Worm (Caenorhabditis elegans) whole organism, L2 larva: ENCODE measurements around the gene mrps-33.

Source experiments
- C34F6.9 ChIP-seq: fragments of 150-350 bp; optimal IDR thresholded peaks from 2 replicates; lab custom pipeline; 2014; ENCODE audit warnings: missing biosample characterization, missing genetic modification characterization
- F13H6.1 ChIP-seq: sonication (generic microtip); optimal IDR thresholded peaks from 2 replicates; lab custom pipeline; 2016; ENCODE audit warnings: missing genetic modification characterization, missing compliant biosample characterization
- ZK546.5 ChIP-seq: sonication (generic microtip); optimal IDR thresholded peaks from 2 replicates; lab custom pipeline; 2017; ENCODE audit warnings: missing biosample characterization, missing genetic modification characterization
- alr-1 ChIP-seq: fragments of 150-350 bp; optimal IDR thresholded peaks from 2 replicates; lab custom pipeline; 2014; ENCODE audit warnings: missing biosample characterization, missing genetic modification characterization
- aly-2 ChIP-seq: fragments of 150-350 bp; optimal IDR thresholded peaks from 2 replicates; lab custom pipeline; 2014; ENCODE audit warnings: missing biosample characterization, missing genetic modification characterization
- blmp-1 ChIP-seq: sonication (generic microtip); optimal IDR thresholded peaks from 2 replicates; lab custom pipeline; 2017; ENCODE audit warnings: missing genetic modification characterization, mild to moderate bottlenecking, missing compliant biosample characterization, antibody characterized with exemption, moderate library complexity; ENCODE audit not compliant: insufficient read depth
- crh-2 ChIP-seq: sonication (generic microtip); optimal IDR thresholded peaks from 2 replicates; lab custom pipeline; 2017; ENCODE audit warnings: missing biosample characterization, missing genetic modification characterization
- dmd-4 ChIP-seq: sonication (generic microtip); optimal IDR thresholded peaks from 2 replicates; lab custom pipeline; 2017; ENCODE audit warnings: missing biosample characterization, missing genetic modification characterization
- fos-1 ChIP-seq: fragments of 150-350 bp; optimal IDR thresholded peaks from 2 replicates; lab custom pipeline; 2014; ENCODE audit warnings: missing biosample characterization, missing genetic modification characterization
- gmeb-1 ChIP-seq: fragments of 150-350 bp; optimal IDR thresholded peaks from 2 replicates; lab custom pipeline; 2014; ENCODE audit warnings: missing biosample characterization, missing genetic modification characterization
- lin-11 ChIP-seq: fragments of 150-350 bp; sonication (generic microtip); optimal IDR thresholded peaks from 2 replicates; lab custom pipeline; 2014; ENCODE audit warnings: missing biosample characterization, missing genetic modification characterization, inconsistent platforms, mixed read lengths
- lin-13 ChIP-seq: fragments of 150-350 bp; optimal IDR thresholded peaks from 2 replicates; lab custom pipeline; 2014; ENCODE audit warnings: missing biosample characterization, missing genetic modification reagents, missing genetic modification characterization
- lin-39 ChIP-seq: fragments of 150-350 bp; optimal IDR thresholded peaks from 2 replicates; lab custom pipeline; 2014; ENCODE audit warnings: missing biosample characterization, missing genetic modification reagents, missing genetic modification characterization
- lsy-2 ChIP-seq, 2 experiments: fragments of 150-350 bp in 1 of 2; sonication (generic microtip) in 1 of 2; optimal IDR thresholded peaks; 2 replicates each; lab custom pipeline; 2014 to 2017; ENCODE audit warnings: missing biosample characterization in 2 of 2, missing genetic modification characterization in 2 of 2
- mab-5 ChIP-seq: fragments of 150-350 bp; optimal IDR thresholded peaks from 2 replicates; lab custom pipeline; 2014; ENCODE audit warnings: missing biosample characterization, missing genetic modification characterization
- mbf-1 ChIP-seq: sonication (generic microtip); optimal IDR thresholded peaks from 2 replicates; lab custom pipeline; 2017; ENCODE audit warnings: missing biosample characterization, missing genetic modification characterization
- nhr-12 ChIP-seq: fragments of 150-350 bp; optimal IDR thresholded peaks from 2 replicates; lab custom pipeline; 2014; ENCODE audit warnings: missing biosample characterization, missing genetic modification characterization
- nhr-129 ChIP-seq: fragments of 150-350 bp; optimal IDR thresholded peaks from 2 replicates; lab custom pipeline; 2014; ENCODE audit warnings: missing biosample characterization, missing genetic modification characterization
- nhr-21 ChIP-seq: fragments of 150-350 bp; optimal IDR thresholded peaks from 2 replicates; lab custom pipeline; 2014; ENCODE audit warnings: missing biosample characterization, missing genetic modification characterization
- nhr-237 ChIP-seq: fragments of 150-350 bp; optimal IDR thresholded peaks from 2 replicates; lab custom pipeline; 2014; ENCODE audit warnings: missing biosample characterization, missing genetic modification characterization
- nhr-25 ChIP-seq: fragments of 150-350 bp; sonication (generic microtip); optimal IDR thresholded peaks from 3 replicates; lab custom pipeline; 2014; ENCODE audit warnings: missing biosample characterization, missing genetic modification characterization
- nhr-6 ChIP-seq: fragments of 150-350 bp; optimal IDR thresholded peaks from 2 replicates; lab custom pipeline; 2014; ENCODE audit warnings: missing biosample characterization, missing genetic modification characterization
- nhr-77 ChIP-seq: fragments of 150-350 bp; optimal IDR thresholded peaks from 2 replicates; lab custom pipeline; 2014; ENCODE audit warnings: missing biosample characterization, missing genetic modification characterization
- sem-4 ChIP-seq: fragments of 150-350 bp; optimal IDR thresholded peaks from 2 replicates; lab custom pipeline; 2014; ENCODE audit warnings: missing biosample characterization, missing genetic modification reagents, missing genetic modification characterization
- skn-1 ChIP-seq: sonication (generic microtip); optimal IDR thresholded peaks from 2 replicates; lab custom pipeline; 2017; ENCODE audit warnings: missing biosample characterization, missing genetic modification characterization
- sma-3 ChIP-seq: sonication (generic microtip); optimal IDR thresholded peaks from 2 replicates; lab custom pipeline; 2016; ENCODE audit warnings: missing genetic modification reagents, missing genetic modification characterization, missing compliant biosample characterization
- sma-9 ChIP-seq, 2 experiments: fragments of 150-350 bp in 1 of 2; sonication (generic microtip) in 1 of 2; optimal IDR thresholded peaks; 2 replicates each; lab custom pipeline; 2014 to 2016; ENCODE audit warnings: missing genetic modification characterization in 2 of 2, mild to moderate bottlenecking in 1 of 2, missing biosample characterization in 1 of 2, missing compliant biosample characterization in 1 of 2, missing genetic modification reagents in 1 of 2, moderate library complexity in 1 of 2
- snpc-4 ChIP-seq: fragments of 150-350 bp; optimal IDR thresholded peaks from 2 replicates; lab custom pipeline; 2014; ENCODE audit warnings: missing biosample characterization, missing genetic modification characterization
- unc-39 ChIP-seq: fragments of 150-350 bp; optimal IDR thresholded peaks from 2 replicates; lab custom pipeline; 2014; ENCODE audit warnings: missing biosample characterization, missing genetic modification characterization
- unc-55 ChIP-seq: fragments of 150-350 bp; sonication (generic microtip); optimal IDR thresholded peaks from 3 replicates; lab custom pipeline; 2014; ENCODE audit warnings: missing biosample characterization, missing genetic modification reagents, missing genetic modification characterization
- unc-62 ChIP-seq: fragments of 150-350 bp; optimal IDR thresholded peaks from 2 replicates; lab custom pipeline; 2014; ENCODE audit warnings: missing biosample characterization, missing genetic modification reagents, missing genetic modification characterization
- zag-1 ChIP-seq: fragments of 150-350 bp; optimal IDR thresholded peaks from 2 replicates; lab custom pipeline; 2014; ENCODE audit warnings: missing biosample characterization, missing genetic modification characterization
- ztf-1 ChIP-seq: fragments of 200-800 bp; sonication (Bioruptor generic); conservative IDR thresholded peaks from 2 replicates; pipeline ENCODE4 v1.3.6; 2022; ENCODE audit warnings: missing genetic modification characterization, missing compliant biosample characterization
- ztf-4 ChIP-seq: fragments of 150-350 bp; optimal IDR thresholded peaks from 2 replicates; lab custom pipeline; 2014; ENCODE audit warnings: missing biosample characterization, missing genetic modification characterization

The mrps-33 gene

DNA sequence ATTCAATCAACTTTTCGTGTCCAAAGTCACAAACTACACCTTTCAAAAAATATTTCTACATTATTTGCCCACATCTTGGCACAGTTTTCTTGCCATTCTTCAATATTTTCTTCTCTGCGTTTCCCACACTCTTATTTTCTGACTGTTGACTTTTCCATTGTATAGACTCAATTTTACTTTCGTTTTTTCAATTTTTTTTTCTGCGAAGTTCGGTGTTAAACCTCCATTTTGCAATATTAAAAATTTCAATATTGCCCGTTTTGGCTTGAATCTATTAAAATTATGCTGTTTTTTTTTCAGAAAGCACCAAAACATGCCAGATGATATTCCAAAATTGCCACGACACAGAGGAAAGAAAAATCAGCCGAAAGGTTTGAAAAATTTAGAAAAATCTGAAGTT, 24.7 kb upstream of the mrps-33 start, which contains the start of gene cdc-50.B:
cdc-50.B (plus strand) TSS at position 301 of the 400 bp plus-strand sequence.
- TF ChIP-seq unc-62 (GFP tag; lab: Kevin White, UChicago) (no peak), skn-1 (tag; lab: Kevin White, UChicago) (no peak), aly-2 (tag; lab: Kevin White, UChicago) (no peak), nhr-6 (tag; lab: Kevin White, UChicago) (no peak), nhr-25 (tag; lab: Kevin White, UChicago) (no peak), nhr-12 (no peak), unc-39 (tag; lab: Kevin White, UChicago) (no peak), nhr-77 (tag; lab: Kevin White, UChicago) (no peak), lin-13 (no peak), ZK546.5 (tag; lab: Kevin White, UChicago) (no peak), nhr-237 (no peak), lin-11 (tag; lab: Kevin White, UChicago) (no peak), lin-39 (tag; lab: Kevin White, UChicago) (no peak), snpc-4 (tag; lab: Kevin White, UChicago) (no peak), gmeb-1 (no peak), nhr-129 (no peak), nhr-21 (tag; lab: Kevin White, UChicago) (no peak), zag-1 (tag; lab: Kevin White, UChicago) (no peak), ztf-4 (tag; lab: Kevin White, UChicago) (no peak)

DNA sequence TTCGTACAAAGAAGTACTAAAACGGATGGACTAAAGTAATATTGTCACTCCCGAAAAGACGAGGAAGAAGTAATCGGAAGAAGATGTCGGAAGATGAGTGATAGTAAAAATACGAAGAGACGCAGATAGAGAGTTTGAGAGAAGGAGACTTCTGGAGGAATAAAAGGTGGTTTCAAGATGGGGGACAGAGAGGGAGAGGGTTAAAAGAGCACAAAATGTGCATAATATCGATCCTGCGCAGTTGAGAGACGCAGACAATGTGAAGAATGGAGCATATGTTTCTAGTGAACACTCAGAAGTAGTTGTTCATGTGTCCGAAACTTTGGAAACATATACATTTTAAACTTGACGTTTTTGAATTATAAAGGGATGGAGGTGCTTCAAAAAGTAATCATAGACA, 22.6 kb upstream of the mrps-33 start:
- TF ChIP-seq zag-1 (tag; lab: Kevin White, UChicago) (peak; percentile 49), snpc-4 (tag; lab: Kevin White, UChicago) (no peak), unc-55 (GFP tag; lab: Kevin White, UChicago) (peak; percentile 93), sma-3 (GFP tag; lab: Kevin White, UChicago) (no peak), nhr-77 (tag; lab: Kevin White, UChicago) (no peak), aly-2 (tag; lab: Kevin White, UChicago) (no peak), nhr-237 (no peak), nhr-129 (peak; percentile 66), mbf-1 (tag; lab: Kevin White, UChicago) (no peak), ztf-1 (GFP tag; lab: Robert Waterston, UW) (no peak), C34F6.9 (tag; lab: Kevin White, UChicago) (peak; percentile 84), mab-5 (peak; percentile 0), lin-13 (peak; percentile 43), lsy-2 (tag; optimal IDR thresholded peaks at IDR 0.05; lab: Kevin White, UChicago) (peak; percentile 40 to 71), nhr-6 (tag; lab: Kevin White, UChicago) (peak; percentile 76), F13H6.1 (tag; lab: Kevin White, UChicago) (peak; percentile 49), blmp-1 (no peak), sem-4 (tag; lab: Kevin White, UChicago) (peak; percentile 50), sma-9 (GFP tag; optimal IDR thresholded peaks at IDR 0.05; lab: Kevin White, UChicago) (peak; percentile 62), sma-9 (tag; optimal IDR thresholded peaks at IDR 0.05; lab: Kevin White, UChicago) (no peak)

DNA sequence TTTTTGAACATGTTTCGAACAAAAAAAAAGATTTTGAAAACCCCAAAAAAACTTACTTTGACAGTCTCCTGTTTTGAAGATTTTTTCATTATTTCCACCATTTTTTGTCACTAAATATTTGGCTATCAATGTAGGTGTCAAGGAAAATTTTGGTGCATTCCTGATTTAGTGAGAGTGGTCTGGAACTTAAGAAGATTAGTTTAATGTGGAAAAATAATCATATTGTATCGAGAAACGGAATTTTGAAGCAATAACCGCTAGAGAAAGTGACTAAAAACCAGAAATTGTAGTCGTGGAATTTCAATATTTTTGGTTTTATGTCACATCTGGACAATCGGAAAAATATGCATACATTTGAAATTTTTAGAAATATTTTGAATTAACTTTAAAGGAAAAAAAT, 22.1 kb upstream of the mrps-33 start, which contains the start of the genes F20C5.11 and klp-11:
F20C5.11 (minus strand) TSS at position 101 of the 400 bp plus-strand sequence.
klp-11 (minus strand) TSS at position 171 of the 400 bp plus-strand sequence.
- TF ChIP-seq blmp-1 (no peak), lin-11 (tag; lab: Kevin White, UChicago) (no peak), ztf-4 (tag; lab: Kevin White, UChicago) (no peak), mbf-1 (tag; lab: Kevin White, UChicago) (no peak), crh-2 (tag; lab: Kevin White, UChicago) (no peak), snpc-4 (tag; lab: Kevin White, UChicago) (no peak), sma-9 (GFP tag; optimal IDR thresholded peaks at IDR 0.05; lab: Kevin White, UChicago) (no peak), sma-9 (tag; optimal IDR thresholded peaks at IDR 0.05; lab: Kevin White, UChicago) (no peak), sem-4 (tag; lab: Kevin White, UChicago) (no peak), dmd-4 (tag; lab: Kevin White, UChicago) (no peak), C34F6.9 (tag; lab: Kevin White, UChicago) (no peak), aly-2 (tag; lab: Kevin White, UChicago) (no peak), zag-1 (tag; lab: Kevin White, UChicago) (no peak)

DNA sequence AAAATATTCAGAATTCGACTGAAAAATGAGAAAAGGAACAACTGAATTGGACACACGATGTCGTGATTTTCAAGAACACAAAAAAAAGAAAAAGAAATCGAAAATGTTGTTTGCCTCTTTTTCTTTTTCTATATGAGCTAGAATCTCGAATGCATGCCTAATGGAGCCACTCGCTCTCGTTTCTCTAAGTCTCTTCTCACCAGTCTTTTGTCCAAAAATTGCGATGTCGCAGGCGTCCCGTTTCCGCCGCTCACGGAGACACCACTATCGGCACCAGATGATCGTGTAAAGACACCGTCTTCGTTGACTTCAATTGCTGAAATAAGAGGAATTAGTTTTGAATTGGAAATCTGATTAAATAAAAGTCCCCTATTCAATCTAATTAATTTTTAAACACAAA, 18.8 kb upstream of the mrps-33 start:
- TF ChIP-seq nhr-129 = peak; percentile 37
- no peak for TF ChIP-seq nhr-21 (tag; lab: Kevin White, UChicago)
- TF ChIP-seq F13H6.1 (tag; lab: Kevin White, UChicago) = no peak
- TF ChIP-seq sma-9 (GFP tag; optimal IDR thresholded peaks at IDR 0.05; lab: Kevin White, UChicago) = no peak
- TF ChIP-seq sma-9 (tag; optimal IDR thresholded peaks at IDR 0.05; lab: Kevin White, UChicago) = no peak
- TF ChIP-seq alr-1 = no peak
- peak; percentile 50 for TF ChIP-seq crh-2 (tag; lab: Kevin White, UChicago)
- no peak for TF ChIP-seq skn-1 (tag; lab: Kevin White, UChicago)
- peak in 1 of 2 experiments; percentile 64 for TF ChIP-seq lsy-2 (tag; optimal IDR thresholded peaks at IDR 0.05; lab: Kevin White, UChicago)
- TF ChIP-seq fos-1 = peak; percentile 26
- peak; percentile 85 for TF ChIP-seq unc-55 (GFP tag; lab: Kevin White, UChicago)
- peak; percentile 54 for TF ChIP-seq C34F6.9 (tag; lab: Kevin White, UChicago)
- TF ChIP-seq lin-13 = peak; percentile 34
- TF ChIP-seq zag-1 (tag; lab: Kevin White, UChicago) = peak; percentile 50
- TF ChIP-seq lin-11 (tag; lab: Kevin White, UChicago) = no peak
